Worm (Caenorhabditis elegans) whole organism, L2 larva: Measurements from ENCODE around the gene ant-1.1.

Source experiments
- C34F6.9 ChIP-seq: fragments of 150-350 bp; optimal IDR thresholded peaks from 2 replicates; lab custom pipeline; 2014; ENCODE audit warnings: missing biosample characterization, missing genetic modification characterization
- ZK546.5 ChIP-seq: sonication (generic microtip); optimal IDR thresholded peaks from 2 replicates; lab custom pipeline; 2017; ENCODE audit warnings: missing biosample characterization, missing genetic modification characterization
- aly-2 ChIP-seq: fragments of 150-350 bp; optimal IDR thresholded peaks from 2 replicates; lab custom pipeline; 2014; ENCODE audit warnings: missing biosample characterization, missing genetic modification characterization
- ama-1 ChIP-seq: fragments of 150-350 bp; optimal IDR thresholded peaks from 2 replicates; lab custom pipeline; 2018; ENCODE audit warnings: inconsistent platforms
- blmp-1 ChIP-seq: sonication (generic microtip); optimal IDR thresholded peaks from 2 replicates; lab custom pipeline; 2017; ENCODE audit warnings: missing genetic modification characterization, mild to moderate bottlenecking, missing compliant biosample characterization, antibody characterized with exemption, moderate library complexity; ENCODE audit not compliant: insufficient read depth
- ceh-16 ChIP-seq: fragments of 150-350 bp; optimal IDR thresholded peaks from 2 replicates; lab custom pipeline; 2014; ENCODE audit warnings: missing biosample characterization, missing genetic modification characterization
- crh-2 ChIP-seq: sonication (generic microtip); optimal IDR thresholded peaks from 2 replicates; lab custom pipeline; 2017; ENCODE audit warnings: missing biosample characterization, missing genetic modification characterization
- egl-27 ChIP-seq: sonication (generic microtip); optimal IDR thresholded peaks from 3 replicates; lab custom pipeline; 2017; ENCODE audit warnings: missing biosample characterization, missing genetic modification reagents, missing genetic modification characterization
- elt-3 ChIP-seq: sonication (generic microtip); optimal IDR thresholded peaks from 2 replicates; lab custom pipeline; 2017; ENCODE audit warnings: missing biosample characterization, missing genetic modification characterization
- fos-1 ChIP-seq: fragments of 150-350 bp; optimal IDR thresholded peaks from 2 replicates; lab custom pipeline; 2014; ENCODE audit warnings: missing biosample characterization, missing genetic modification characterization
- lin-11 ChIP-seq: fragments of 150-350 bp; sonication (generic microtip); optimal IDR thresholded peaks from 2 replicates; lab custom pipeline; 2014; ENCODE audit warnings: missing biosample characterization, missing genetic modification characterization, inconsistent platforms, mixed read lengths
- lin-39 ChIP-seq: fragments of 150-350 bp; optimal IDR thresholded peaks from 2 replicates; lab custom pipeline; 2014; ENCODE audit warnings: missing biosample characterization, missing genetic modification reagents, missing genetic modification characterization
- lsy-2 ChIP-seq, 2 experiments: fragments of 150-350 bp in 1 of 2; sonication (generic microtip) in 1 of 2; optimal IDR thresholded peaks; 2 replicates each; lab custom pipeline; 2014 to 2017; ENCODE audit warnings: missing biosample characterization in 2 of 2, missing genetic modification characterization in 2 of 2
- mab-5 ChIP-seq: fragments of 150-350 bp; optimal IDR thresholded peaks from 2 replicates; lab custom pipeline; 2014; ENCODE audit warnings: missing biosample characterization, missing genetic modification characterization
- mdl-1 ChIP-seq, 2 experiments: fragments of 150-350 bp in 1 of 2; sonication (generic microtip) in 1 of 2; optimal IDR thresholded peaks; 2 replicates each; lab custom pipeline; 2017; ENCODE audit warnings: missing biosample characterization in 2 of 2, missing genetic modification characterization in 2 of 2
- nhr-11 ChIP-seq: fragments of 150-350 bp; optimal IDR thresholded peaks from 2 replicates; lab custom pipeline; 2014; ENCODE audit warnings: missing biosample characterization, missing genetic modification characterization
- nhr-12 ChIP-seq: fragments of 150-350 bp; optimal IDR thresholded peaks from 2 replicates; lab custom pipeline; 2014; ENCODE audit warnings: missing biosample characterization, missing genetic modification characterization
- nhr-129 ChIP-seq: fragments of 150-350 bp; optimal IDR thresholded peaks from 2 replicates; lab custom pipeline; 2014; ENCODE audit warnings: missing biosample characterization, missing genetic modification characterization
- nhr-21 ChIP-seq: fragments of 150-350 bp; optimal IDR thresholded peaks from 2 replicates; lab custom pipeline; 2014; ENCODE audit warnings: missing biosample characterization, missing genetic modification characterization
- nhr-23 ChIP-seq: fragments of 150-350 bp; optimal IDR thresholded peaks from 2 replicates; lab custom pipeline; 2014; ENCODE audit warnings: missing biosample characterization, missing genetic modification reagents, missing genetic modification characterization
- nhr-237 ChIP-seq: fragments of 150-350 bp; optimal IDR thresholded peaks from 2 replicates; lab custom pipeline; 2014; ENCODE audit warnings: missing biosample characterization, missing genetic modification characterization
- nhr-25 ChIP-seq: fragments of 150-350 bp; sonication (generic microtip); optimal IDR thresholded peaks from 3 replicates; lab custom pipeline; 2014; ENCODE audit warnings: missing biosample characterization, missing genetic modification characterization
- peb-1 ChIP-seq: fragments of 150-350 bp; optimal IDR thresholded peaks from 2 replicates; lab custom pipeline; 2014; ENCODE audit warnings: missing biosample characterization, missing genetic modification characterization
- sem-4 ChIP-seq: fragments of 150-350 bp; optimal IDR thresholded peaks from 2 replicates; lab custom pipeline; 2014; ENCODE audit warnings: missing biosample characterization, missing genetic modification reagents, missing genetic modification characterization
- skn-1 ChIP-seq: sonication (generic microtip); optimal IDR thresholded peaks from 2 replicates; lab custom pipeline; 2017; ENCODE audit warnings: missing biosample characterization, missing genetic modification characterization
- sma-9 ChIP-seq, 2 experiments: fragments of 150-350 bp in 1 of 2; sonication (generic microtip) in 1 of 2; optimal IDR thresholded peaks; 2 replicates each; lab custom pipeline; 2014 to 2016; ENCODE audit warnings: missing genetic modification characterization in 2 of 2, mild to moderate bottlenecking in 1 of 2, missing biosample characterization in 1 of 2, missing compliant biosample characterization in 1 of 2, missing genetic modification reagents in 1 of 2, moderate library complexity in 1 of 2
- snpc-4 ChIP-seq: fragments of 150-350 bp; optimal IDR thresholded peaks from 2 replicates; lab custom pipeline; 2014; ENCODE audit warnings: missing biosample characterization, missing genetic modification characterization
- unc-39 ChIP-seq: fragments of 150-350 bp; optimal IDR thresholded peaks from 2 replicates; lab custom pipeline; 2014; ENCODE audit warnings: missing biosample characterization, missing genetic modification characterization
- unc-55 ChIP-seq: fragments of 150-350 bp; sonication (generic microtip); optimal IDR thresholded peaks from 3 replicates; lab custom pipeline; 2014; ENCODE audit warnings: missing biosample characterization, missing genetic modification reagents, missing genetic modification characterization
- unc-62 ChIP-seq: fragments of 150-350 bp; optimal IDR thresholded peaks from 2 replicates; lab custom pipeline; 2014; ENCODE audit warnings: missing biosample characterization, missing genetic modification reagents, missing genetic modification characterization
- ztf-1 ChIP-seq: fragments of 200-800 bp; sonication (Bioruptor generic); conservative IDR thresholded peaks from 2 replicates; pipeline ENCODE4 v1.3.6; 2022; ENCODE audit warnings: missing genetic modification characterization, missing compliant biosample characterization
- ztf-11 ChIP-seq: sonication (generic microtip); optimal IDR thresholded peaks from 2 replicates; lab custom pipeline; 2017; ENCODE audit warnings: missing biosample characterization, missing genetic modification characterization
- ztf-4 ChIP-seq: fragments of 150-350 bp; optimal IDR thresholded peaks from 2 replicates; lab custom pipeline; 2014; ENCODE audit warnings: missing biosample characterization, missing genetic modification characterization

The ant-1.1 gene

DNA sequence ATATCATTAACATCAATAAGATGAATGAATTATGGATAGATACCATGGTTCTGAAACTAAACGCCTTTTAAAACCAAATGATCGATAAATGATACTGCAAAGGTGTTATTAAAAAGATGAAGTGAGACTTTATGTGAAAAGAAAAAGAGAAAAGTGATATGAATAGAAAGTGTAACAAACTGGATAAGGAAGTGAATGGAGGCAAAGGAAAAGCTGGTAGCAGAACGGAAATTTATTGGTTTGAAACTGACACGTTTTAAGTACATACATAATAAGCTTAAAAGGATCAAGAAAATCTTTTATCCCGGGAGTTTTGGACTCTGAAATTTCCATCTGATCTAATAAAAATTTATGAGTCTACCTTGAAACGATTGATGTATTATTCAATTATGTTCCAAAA is 33.3 kb upstream of the ant-1.1 start, which contains the start of gene bli-5:
TSS of gene bli-5 (minus strand) at position 101 of the 400 bp plus-strand sequence.
- no peak for TF ChIP-seq nhr-21 (tag; lab: Kevin White, UChicago)
- no peak for TF ChIP-seq nhr-25
- TF ChIP-seq egl-27 (tag; lab: Kevin White, UChicago) = no peak
- TF ChIP-seq, all 48 proteins: peak for 0

- TF ChIP-seq snpc-4 (tag; lab: Kevin White, UChicago) = no peak
- TF ChIP-seq ztf-11 (tag; lab: Kevin White, UChicago) = no peak
- TF ChIP-seq nhr-25 = no peak
- no peak for TF ChIP-seq nhr-11 (tag; lab: Kevin White, UChicago)
- no peak for TF ChIP-seq C34F6.9
- TF ChIP-seq unc-39 (tag; lab: Kevin White, UChicago) = no peak
- no peak for TF ChIP-seq mab-5 (tag; lab: Kevin White, UChicago)
- no peak for TF ChIP-seq lin-11 (tag; lab: Kevin White, UChicago)
- no peak for TF ChIP-seq fos-1 (tag; lab: Kevin White, UChicago)
- TF ChIP-seq ama-1 = no peak
- TF ChIP-seq egl-27 (tag; lab: Kevin White, UChicago) = no peak
- no peak for TF ChIP-seq crh-2
- TF ChIP-seq nhr-129 (tag; lab: Kevin White, UChicago) = no peak
- no peak for TF ChIP-seq nhr-237 (tag; lab: Kevin White, UChicago)
- TF ChIP-seq sem-4 (tag; lab: Kevin White, UChicago) = no peak
- no peak for TF ChIP-seq ZK546.5
These were observed 32.8 kb upstream of the ant-1.1 start, which contains the start of gene trf-1 for ce11 chrIII:13430162-13430561. Gene trf-1 (plus strand): TSS chrIII:13430462.

DNA sequence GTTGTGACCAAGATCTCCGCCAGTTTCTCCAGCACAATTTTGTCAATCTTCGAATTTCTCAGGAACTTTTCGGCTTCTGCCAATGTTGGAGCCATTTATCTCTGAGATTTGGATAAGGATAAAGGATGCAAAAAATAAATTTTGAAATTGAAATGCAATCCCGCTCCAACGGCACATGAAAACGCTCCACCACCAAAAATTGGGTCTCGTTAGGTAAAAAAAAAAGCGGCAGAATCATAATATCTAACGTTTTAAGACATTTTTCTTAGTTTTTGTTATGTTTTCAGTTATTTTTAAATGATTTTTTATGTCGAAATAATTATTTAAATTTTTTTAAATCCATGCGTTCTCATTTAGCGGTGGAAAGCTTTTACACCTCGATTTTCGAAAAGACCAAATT is 28.6 kb upstream of the ant-1.1 start, which contains the start of gene F45G2.7:
TSS of gene F45G2.7 (minus strand) at position 101 of the 400 bp plus-strand sequence.
- TF ChIP-seq lin-11 (tag; lab: Kevin White, UChicago) (no peak), unc-55 (GFP tag; lab: Kevin White, UChicago) (no peak), lsy-2 (tag; optimal IDR thresholded peaks at IDR 0.05; lab: Kevin White, UChicago) (no peak), crh-2 (no peak), skn-1 (no peak), ztf-11 (tag; lab: Kevin White, UChicago) (no peak)
- TF ChIP-seq, all 48 proteins: peak for 0

ce11 chrIII:13435570-13435969 is 27.4 kb upstream of the ant-1.1 start, which contains the start of gene F45G2.8:
Gene F45G2.8 (minus strand): TSS chrIII:13435670.
- TF ChIP-seq ceh-16 (tag; lab: Kevin White, UChicago) (no peak), sma-9 (GFP tag; optimal IDR thresholded peaks at IDR 0.05; lab: Kevin White, UChicago) (no peak), sma-9 (tag; optimal IDR thresholded peaks at IDR 0.05; lab: Kevin White, UChicago) (no peak), mdl-1 (tag; optimal IDR thresholded peaks at IDR 0.05; lab: Kevin White, UChicago) (no peak), elt-3 (tag; lab: Kevin White, UChicago) (no peak), egl-27 (tag; lab: Kevin White, UChicago) (no peak), aly-2 (no peak), ama-1 (no peak), nhr-129 (tag; lab: Kevin White, UChicago) (no peak), peb-1 (no peak)

DNA sequence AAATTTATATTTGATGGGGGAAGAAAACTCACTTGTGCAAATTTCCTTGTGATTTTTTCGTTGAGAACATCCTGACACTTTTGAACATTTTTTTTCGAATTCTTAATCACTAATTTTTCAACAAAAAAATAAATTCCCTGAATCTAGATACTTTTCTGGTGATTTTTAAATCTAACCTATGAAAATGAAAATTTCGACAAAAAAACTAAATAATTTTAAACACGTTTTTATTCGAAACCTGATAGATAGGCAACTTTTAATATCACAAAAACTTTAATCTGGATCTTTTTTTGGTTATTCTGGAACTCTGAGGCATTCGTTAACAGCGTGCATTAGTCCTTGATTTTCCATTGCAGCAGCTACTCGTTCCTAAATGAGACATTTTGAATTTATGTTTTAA is 26.1 kb upstream of the ant-1.1 start, which contains the start of gene F45G2.9:
TSS of gene F45G2.9 (minus strand) at position 101 of the 400 bp plus-strand sequence.
- TF ChIP-seq egl-27 (tag; lab: Kevin White, UChicago) = no peak
- no peak for TF ChIP-seq ztf-4 (tag; lab: Kevin White, UChicago)
- TF ChIP-seq ztf-1 (GFP tag; lab: Robert Waterston, UW) = no peak
- TF ChIP-seq nhr-23 (tag; lab: Kevin White, UChicago) = no peak
- no peak for TF ChIP-seq lin-11 (tag; lab: Kevin White, UChicago)
- TF ChIP-seq nhr-12 (tag; lab: Kevin White, UChicago) = no peak
- TF ChIP-seq nhr-25 = no peak
- no peak for TF ChIP-seq unc-62 (GFP tag; lab: Kevin White, UChicago)
- no peak for TF ChIP-seq ama-1
- TF ChIP-seq unc-39 (tag; lab: Kevin White, UChicago) = no peak
- TF ChIP-seq blmp-1 (tag; lab: Kevin White, UChicago) = no peak
- no peak for TF ChIP-seq sem-4 (tag; lab: Kevin White, UChicago)
- no peak for TF ChIP-seq skn-1
- no peak for TF ChIP-seq mab-5 (tag; lab: Kevin White, UChicago)
- TF ChIP-seq lin-39 (tag; lab: Kevin White, UChicago) = no peak
- TF ChIP-seq snpc-4 (tag; lab: Kevin White, UChicago) = no peak
- TF ChIP-seq nhr-129 (tag; lab: Kevin White, UChicago) = no peak
- TF ChIP-seq nhr-237 (tag; lab: Kevin White, UChicago) = no peak
- TF ChIP-seq elt-3 (tag; lab: Kevin White, UChicago) = no peak
- TF ChIP-seq lsy-2 (tag; optimal IDR thresholded peaks at IDR 0.05; lab: Kevin White, UChicago) = no peak
- TF ChIP-seq, all 48 proteins: peak for 0
